Fruit fly (Drosophila melanogaster): Measurements from ENCODE around the gene RpS14b.

Gene RpS14b

dm6 chrX:7909482-7909881, 25.2 kb upstream of the RpS14b start (continued):
- 0 out of 2 replicates have a peak, but pooled peaks have one; percentile 23 for TF ChIP-seq sob (GFP tag; IDR thresholded peaks at IDR 0.05)
- peak; percentile 74 for TF ChIP-seq sens (GFP tag)
- peak; percentile 16 for TF ChIP-seq CG10979 (tag; optimal IDR thresholded peaks at IDR 0.05)
- TF ChIP-seq Xrp1 (GFP tag; IDR thresholded peaks at IDR 0.05) = peak; percentile 56; the same call in 1 of the 2 replicates
- no peak for TF ChIP-seq Camta (GFP tag; optimal IDR thresholded peaks at IDR 0.05)
- no peak for TF ChIP-seq CG11247 (GFP tag; IDR thresholded peaks at IDR 0.05)
- peak; percentile 25 for TF ChIP-seq CG13424 (tag; optimal IDR thresholded peaks at IDR 0.05)
- TF ChIP-seq hkb (optimal IDR thresholded peaks at IDR 0.05) = no peak
- TF ChIP-seq hkb (GFP tag; IDR thresholded peaks at IDR 0.05) = 0 out of 2 replicates have a peak, but pooled peaks have one; percentile 36
- TF ChIP-seq chinmo (GFP tag; IDR thresholded peaks at IDR 0.05; ENCODE audit: partially characterized antibody) = no peak
- TF ChIP-seq CG10321 (GFP tag; IDR thresholded peaks at IDR 0.05) = no peak
- no peak for TF ChIP-seq CG33557 (GFP tag; optimal IDR thresholded peaks at IDR 0.05)
- TF ChIP-seq MBD-R2 (GFP tag; IDR thresholded peaks at IDR 0.05) = no peak
- peak; percentile 11 for TF ChIP-seq Fer1 (GFP tag; optimal IDR thresholded peaks at IDR 0.05)
- TF ChIP-seq CG18599 (GFP tag; optimal IDR thresholded peaks at IDR 0.05) = peak; percentile 42
- TF ChIP-seq esg (GFP tag; conservative IDR thresholded peaks at IDR 0.05) = 0 out of 2 replicates have a peak, but pooled peaks have one; percentile 11
- TF ChIP-seq CG9437 (GFP tag; optimal IDR thresholded peaks at IDR 0.05) = no peak
- no peak for TF ChIP-seq scrt (GFP tag; optimal IDR thresholded peaks at IDR 0.05)
- peak; percentile 24 for TF ChIP-seq CG30403 (GFP tag; optimal IDR thresholded peaks at IDR 0.05)
- peak; percentile 32 for TF ChIP-seq CG15514 (GFP tag; optimal IDR thresholded peaks at IDR 0.05)
- TF ChIP-seq CG17385 (GFP tag; optimal IDR thresholded peaks at IDR 0.05) = peak; percentile 5
- 0 out of 3 replicates have a peak, but pooled peaks have one; percentile 11 for TF ChIP-seq B-H1 (GFP tag; IDR thresholded peaks at IDR 0.05)
- TF ChIP-seq CG4707 (GFP tag; optimal IDR thresholded peaks at IDR 0.05) = no peak
- peak; percentile 7 for TF ChIP-seq tap (tag; optimal IDR thresholded peaks at IDR 0.05)
- no peak for TF ChIP-seq CG32767 (GFP tag; IDR thresholded peaks at IDR 0.05)
- TF ChIP-seq CG6791 (GFP tag; IDR thresholded peaks at IDR 0.05; ENCODE audit: partially characterized antibody) = no peak
- TF ChIP-seq gem (tag; optimal IDR thresholded peaks at IDR 0.05) = peak; percentile 62
- TF ChIP-seq CHES-1-like (GFP tag; optimal IDR thresholded peaks at IDR 0.05) = no peak
- no peak for TF ChIP-seq dmrt99B (tag; optimal IDR thresholded peaks at IDR 0.05)
- no peak for TF ChIP-seq Asciz (GFP tag; optimal IDR thresholded peaks at IDR 0.05)
- TF ChIP-seq E2f1 (GFP tag; IDR thresholded peaks at IDR 0.05) = peak; percentile 34; the same call in 1 of the 2 replicates
- no peak for TF ChIP-seq Doc2 (GFP tag; IDR thresholded peaks at IDR 0.05)
- no peak for TF ChIP-seq CG10431 (GFP tag; optimal IDR thresholded peaks at IDR 0.05)
- TF ChIP-seq Hmr (GFP tag; optimal IDR thresholded peaks at IDR 0.05) = no peak
- peak; percentile 3 for TF ChIP-seq Fer3 (tag; optimal IDR thresholded peaks at IDR 0.05)
- no peak for TF ChIP-seq D19B (GFP tag; optimal IDR thresholded peaks at IDR 0.05)
- TF ChIP-seq CG4282 (GFP tag; optimal IDR thresholded peaks at IDR 0.05) = no peak
- peak; percentile 46 for TF ChIP-seq PHDP (tag; optimal IDR thresholded peaks at IDR 0.05)
- TF ChIP-seq fru (optimal IDR thresholded peaks at IDR 0.05) = no peak
- TF ChIP-seq fd96Cb (tag; optimal IDR thresholded peaks at IDR 0.05) = peak; percentile 21
- peak; percentile 37; the same call in 1 of the 2 replicates for TF ChIP-seq seq (GFP tag; IDR thresholded peaks at IDR 0.05)
- no peak for TF ChIP-seq CG3995 (GFP tag; optimal IDR thresholded peaks at IDR 0.05)
- no peak for TF ChIP-seq CG5180 (GFP tag; optimal IDR thresholded peaks at IDR 0.05)
- peak; percentile 29 for TF ChIP-seq CoRest (tag; optimal IDR thresholded peaks at IDR 0.05)
- TF ChIP-seq Lpt (GFP tag; optimal IDR thresholded peaks at IDR 0.05) = no peak
- no peak for TF ChIP-seq CG17802 (tag; optimal IDR thresholded peaks at IDR 0.05)
- peak; percentile 49 for TF ChIP-seq GATAe (GFP tag; conservative IDR thresholded peaks at IDR 0.05)
- peak; percentile 13 for TF ChIP-seq bab2 (GFP tag; optimal IDR thresholded peaks at IDR 0.05)
- peak; percentile 14 for TF ChIP-seq CG3281 (GFP tag; optimal IDR thresholded peaks at IDR 0.05)
- TF ChIP-seq ttk (GFP tag; IDR thresholded peaks at IDR 0.05) = 0 out of 2 replicates have a peak, but pooled peaks have one; percentile 44
- peak; percentile 22 for TF ChIP-seq HHEX (GFP tag; optimal IDR thresholded peaks at IDR 0.05)
